Worm (Caenorhabditis elegans) whole organism, midembryonic: Measurements from ENCODE around the gene tag-250.
A peak's percentile ranks its signal among the peaks of the same experiment; 100 is the strongest.
"Not testable (repeated sequence)": the region's sequence is repeated elsewhere in the genome, so short reads cannot be mapped to it uniquely, and the experiment has no call there.

Source experiments
- cog-1 ChIP-seq: sonication (generic microtip); optimal IDR thresholded peaks from 2 replicates; lab custom pipeline; 2016; ENCODE audit warnings: missing genetic modification characterization, missing compliant biosample characterization
- flt-1 ChIP-seq: fragments of 200-800 bp; sonication (Bioruptor generic); IDR thresholded peaks from 2 replicates; pipeline ENCODE4 v1.3.6; 2022; ENCODE audit warnings: missing genetic modification characterization, missing compliant biosample characterization
- klf-2 ChIP-seq: fragments of 200-800 bp; sonication (Bioruptor generic); conservative IDR thresholded peaks from 2 replicates; pipeline ENCODE4 v1.3.6; 2022; ENCODE audit warnings: missing genetic modification reagents, missing genetic modification characterization, missing compliant biosample characterization
- med-1 ChIP-seq: sonication (generic microtip); optimal IDR thresholded peaks from 2 replicates; lab custom pipeline; 2017; ENCODE audit warnings: missing genetic modification characterization, mild to moderate bottlenecking, missing compliant biosample characterization, antibody characterized with exemption, missing genetic modification reagents; ENCODE audit not compliant: insufficient read depth
- tab-1 ChIP-seq: fragments of 200-800 bp; sonication (Bioruptor generic); IDR thresholded peaks from 2 replicates; pipeline ENCODE4 v1.3.6; 2022; ENCODE audit warnings: missing genetic modification characterization, missing compliant biosample characterization
- ztf-23 ChIP-seq: fragments of 200-800 bp; sonication (Bioruptor generic); IDR thresholded peaks from 2 replicates; pipeline ENCODE4 v1.3.6; 2022; ENCODE audit warnings: missing genetic modification reagents, missing genetic modification characterization, missing compliant biosample characterization

DNA sequence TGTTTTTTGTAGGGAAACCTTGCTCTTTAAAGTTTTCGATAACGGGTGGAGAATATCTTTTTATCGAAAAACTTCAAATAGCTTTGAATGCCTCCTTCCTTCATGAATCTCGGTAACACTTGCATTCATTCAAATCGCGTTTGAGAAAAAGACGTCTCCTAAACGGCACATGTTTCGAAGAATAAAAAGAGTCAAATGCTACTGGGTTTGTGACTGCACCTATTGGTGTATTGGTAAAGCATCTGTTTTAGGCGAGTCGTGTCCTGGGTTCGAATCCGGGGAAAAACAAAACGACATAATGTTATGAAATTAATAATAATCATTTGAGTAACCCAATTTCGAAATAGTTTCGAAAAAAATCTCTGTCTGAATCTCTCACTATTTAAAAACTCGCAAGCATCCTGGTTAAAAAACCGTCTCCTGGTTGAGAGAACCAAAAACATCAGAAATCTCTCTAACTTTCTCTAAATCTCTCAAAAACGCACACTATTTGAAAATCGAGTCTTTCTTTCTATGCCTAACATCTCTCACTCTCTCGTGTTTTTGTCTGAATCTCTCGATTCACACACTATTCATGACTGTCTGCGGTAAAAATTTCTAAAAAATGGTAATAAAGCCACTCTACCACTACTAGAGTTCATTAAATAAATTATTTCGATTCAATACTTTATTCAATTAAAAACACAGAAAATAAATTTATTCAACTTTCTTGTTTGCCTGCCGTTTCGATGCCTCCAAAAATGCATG, 41.4 kb upstream of the tag-250 start:
- not testable (repeated sequence) for TF ChIP-seq ztf-23 (GFP tag; lab: Robert Waterston, UW); klf-2 (GFP tag; lab: Robert Waterston, UW); med-1; cog-1 (tag; lab: Kevin White, UChicago); tab-1 (GFP tag; lab: Robert Waterston, UW)
- TF ChIP-seq flt-1 (GFP tag; lab: Robert Waterston, UW), result 0 out of 2 replicates have a peak, but pooled peaks have one; percentile 53
